Worm (Caenorhabditis elegans): ENCODE data around the gene srx-78.

ce11 chrV:15132423-15132822 is 37.6 kb downstream of the srx-78 start, which contains the start of gene str-171:
- TF ChIP-seq mab-5 (tag; optimal IDR thresholded peaks at IDR 0.05), result no peak
- no peak for TF ChIP-seq tbx-8 (GFP tag; optimal IDR thresholded peaks at IDR 0.05)
- no peak for TF ChIP-seq ces-1 (GFP tag; optimal IDR thresholded peaks at IDR 0.05)
- TF ChIP-seq ham-2 (GFP tag; optimal IDR thresholded peaks at IDR 0.05), result no peak
- no peak for TF ChIP-seq snpc-4 (tag; optimal IDR thresholded peaks at IDR 0.05)
- TF ChIP-seq nhr-237 (tag; optimal IDR thresholded peaks at IDR 0.05), result no peak
- TF ChIP-seq pha-4 (tag; optimal IDR thresholded peaks at IDR 0.05), result no peak
- no peak for TF ChIP-seq hlh-1 (tag; optimal IDR thresholded peaks at IDR 0.05)
- TF ChIP-seq cnd-1 (tag; optimal IDR thresholded peaks at IDR 0.05), result no peak
- TF ChIP-seq flh-1 (GFP tag; optimal IDR thresholded peaks at IDR 0.05), result no peak
- no peak for TF ChIP-seq mep-1 (tag; optimal IDR thresholded peaks at IDR 0.05)
